Worm (Caenorhabditis elegans): ENCODE data around the gene uev-2.
A peak's percentile ranks its signal among the peaks of the same experiment; 100 is the strongest.

uev-2 gene

DNA sequence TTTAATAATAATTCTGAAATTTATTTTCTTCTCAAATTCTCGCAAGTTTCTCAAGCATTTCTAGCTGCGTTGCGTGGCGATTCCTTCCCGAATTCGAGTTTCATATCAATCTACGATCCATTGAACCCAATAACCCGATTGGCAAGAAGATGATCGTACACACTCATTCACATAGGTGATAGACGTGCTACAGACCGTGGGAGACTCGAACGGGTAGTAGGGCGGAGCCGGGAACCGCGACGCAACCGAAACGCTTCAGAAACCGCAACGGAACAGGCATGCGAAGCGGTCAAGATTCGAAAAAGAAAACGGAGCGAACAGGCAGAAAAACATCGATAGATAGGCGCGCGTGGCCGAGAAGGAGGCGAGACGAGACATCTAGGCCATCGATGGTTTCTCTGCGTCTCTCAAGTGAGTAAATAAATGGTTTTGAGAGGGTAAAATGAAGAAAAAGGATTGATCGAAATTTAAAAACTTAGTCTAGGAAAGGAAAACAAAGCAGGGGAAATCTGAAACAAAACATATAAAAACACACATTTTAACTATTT lies 20.6 kb downstream of the uev-2 start, which contains the start of gene madf-11 (continued):
- TF ChIP-seq pqm-1 (tag; optimal IDR thresholded peaks at IDR 0.05) (no peak), lin-15B (tag; optimal IDR thresholded peaks at IDR 0.05) (peak; percentile 79), C34B4.2 (tag; optimal IDR thresholded peaks at IDR 0.05) (no peak), nhr-76 (tag; optimal IDR thresholded peaks at IDR 0.05) (no peak), vab-15 (tag; optimal IDR thresholded peaks at IDR 0.05) (no peak), nhr-11 (tag; optimal IDR thresholded peaks at IDR 0.05) (no peak), rnt-1 (tag; optimal IDR thresholded peaks at IDR 0.05) (peak; percentile 92), sup-37 (GFP tag; optimal IDR thresholded peaks at IDR 0.05) (no peak), grh-1 (GFP tag; IDR thresholded peaks at IDR 0.05) (no peak), mep-1 (tag; optimal IDR thresholded peaks at IDR 0.05) (peak; percentile 76), Y116A8C.19 (tag; optimal IDR thresholded peaks at IDR 0.05; ENCODE audit: borderline replicate concordance) (no peak), lin-13 (GFP tag; optimal IDR thresholded peaks at IDR 0.05) (peak; percentile 62), snpc-4 (tag; optimal IDR thresholded peaks at IDR 0.05) (peak; percentile 64), nhr-85 (tag) (peak; percentile 83), C04F5.9 (tag; optimal IDR thresholded peaks at IDR 0.05) (peak; percentile 29), lir-3 (tag; optimal IDR thresholded peaks at IDR 0.05; ENCODE audit: poor library complexity) (peak; percentile 78), elt-3 (tag; optimal IDR thresholded peaks at IDR 0.05) (peak in 1 of 6 experiments; percentile 33), dpl-1 (GFP tag; optimal IDR thresholded peaks at IDR 0.05) (peak; percentile 48 to 76 (median 75)), nhr-47 (tag; optimal IDR thresholded peaks at IDR 0.05) (peak; percentile 71), ceh-8 (GFP tag; optimal IDR thresholded peaks at IDR 0.05) (no peak), hpl-2 (GFP tag; optimal IDR thresholded peaks at IDR 0.05) (no peak), fkh-4 (tag; optimal IDR thresholded peaks at IDR 0.05; ENCODE audit: borderline replicate concordance) (no peak), mab-9 (GFP tag; IDR thresholded peaks at IDR 0.05) (no peak), skn-1 (tag; optimal IDR thresholded peaks at IDR 0.05) (peak; percentile 52), ceh-90 (tag; optimal IDR thresholded peaks at IDR 0.05) (peak; percentile 73), snu-23 (GFP tag; optimal IDR thresholded peaks at IDR 0.05) (peak; percentile 75), F16B12.6 (tag; optimal IDR thresholded peaks at IDR 0.05) (peak; percentile 23)

DNA sequence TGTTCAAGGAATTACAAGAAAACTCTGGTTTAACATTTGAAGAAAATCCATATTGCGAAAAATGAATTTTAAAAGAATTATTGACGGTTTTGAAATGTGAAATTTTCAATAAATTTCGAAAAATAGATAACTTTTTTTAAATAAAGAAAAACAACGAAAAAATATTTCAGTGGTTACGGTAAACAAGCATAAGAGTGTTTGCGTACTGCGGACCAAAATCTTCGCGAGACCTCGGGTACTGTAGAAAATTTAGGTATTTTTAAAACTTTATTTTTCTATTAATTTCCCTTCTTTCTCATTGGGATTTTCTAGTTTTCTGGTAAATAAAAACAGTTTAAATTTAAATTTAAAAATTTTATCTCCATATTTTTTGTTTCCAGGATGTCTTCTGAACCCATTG lies 21.2 kb downstream of the uev-2 start, which contains the start of gene xnd-1:
Gene xnd-1 (plus strand): TSS at position 381 of the 400 bp plus-strand sequence.
- TF ChIP-seq efl-3 (GFP tag; optimal IDR thresholded peaks at IDR 0.05), result no peak
- TF ChIP-seq alr-1 (tag; optimal IDR thresholded peaks at IDR 0.05; ENCODE audit: borderline replicate concordance), result no peak
- no peak for TF ChIP-seq nhr-85 (tag)
- TF ChIP-seq ceh-88 (GFP tag; IDR thresholded peaks at IDR 0.05), result no peak
- TF ChIP-seq lsy-2 (tag; optimal IDR thresholded peaks at IDR 0.05), result no peak
- TF ChIP-seq mdl-1 (tag; optimal IDR thresholded peaks at IDR 0.05), result no peak
- no peak for TF ChIP-seq jun-1 (tag; optimal IDR thresholded peaks at IDR 0.05)
- TF ChIP-seq grh-1 (GFP tag; IDR thresholded peaks at IDR 0.05), result no peak
- no peak for TF ChIP-seq ztf-11 (tag; optimal IDR thresholded peaks at IDR 0.05)
- no peak for TF ChIP-seq ceh-8 (GFP tag; optimal IDR thresholded peaks at IDR 0.05)
- TF ChIP-seq dpl-1 (GFP tag; optimal IDR thresholded peaks at IDR 0.05), result no peak
- TF ChIP-seq C34B4.2 (tag; optimal IDR thresholded peaks at IDR 0.05), result no peak
- no peak for TF ChIP-seq lin-13 (GFP tag; optimal IDR thresholded peaks at IDR 0.05)
- TF ChIP-seq sox-4 (tag; optimal IDR thresholded peaks at IDR 0.05), result no peak
- TF ChIP-seq ama-1 (optimal IDR thresholded peaks at IDR 0.05), result no peak
- no peak for TF ChIP-seq lir-3 (tag; optimal IDR thresholded peaks at IDR 0.05; ENCODE audit: poor library complexity)
- no peak for TF ChIP-seq zag-1 (tag; optimal IDR thresholded peaks at IDR 0.05)
- TF ChIP-seq mef-2 (tag; optimal IDR thresholded peaks at IDR 0.05), result no peak
- no peak for TF ChIP-seq nhr-237 (tag; optimal IDR thresholded peaks at IDR 0.05)
- TF ChIP-seq pqm-1 (tag; optimal IDR thresholded peaks at IDR 0.05), result no peak

DNA sequence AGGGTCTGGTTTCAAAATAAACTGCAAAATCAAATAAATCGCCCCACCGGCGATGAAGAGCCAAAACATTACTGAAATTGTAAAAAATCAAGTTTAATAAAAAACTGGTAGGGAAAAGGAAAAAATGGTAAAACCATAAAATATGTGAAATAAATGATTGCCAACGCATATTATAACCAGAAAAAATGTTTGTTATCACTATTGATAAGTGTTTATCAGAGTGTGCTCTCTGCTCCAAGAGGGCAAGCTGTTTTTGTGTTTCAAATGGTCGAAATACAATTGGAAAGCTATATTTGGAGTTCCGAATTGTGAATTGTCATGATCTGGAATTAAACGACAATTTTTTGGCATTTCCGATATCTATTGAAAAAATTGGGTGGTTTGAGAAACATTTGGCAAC lies 27.4 kb downstream of the uev-2 start, which contains the start of gene C05D2.8:
Gene C05D2.8 (minus strand): TSS at position 71 of the 400 bp plus-strand sequence.
- TF ChIP-seq aly-2 (tag; optimal IDR thresholded peaks at IDR 0.05) (no peak), elt-2 (tag; optimal IDR thresholded peaks at IDR 0.05) (peak; percentile 35), nhr-84 (tag; optimal IDR thresholded peaks at IDR 0.05) (no peak), sox-4 (tag; optimal IDR thresholded peaks at IDR 0.05) (no peak), mab-9 (GFP tag; IDR thresholded peaks at IDR 0.05) (no peak), dpl-1 (GFP tag; optimal IDR thresholded peaks at IDR 0.05) (no peak), ceh-8 (GFP tag; optimal IDR thresholded peaks at IDR 0.05) (no peak), efl-3 (GFP tag; optimal IDR thresholded peaks at IDR 0.05) (no peak), egl-27 (tag; optimal IDR thresholded peaks at IDR 0.05) (no peak)
